Fruit fly (Drosophila melanogaster) whole organism, embryonic: ENCODE measurements around the gene svr.

Source experiments
- BEAF-32 ChIP-seq: fragments of 200-800 bp; sonication (Bioruptor generic); optimal IDR thresholded peaks from 3 replicates; lab custom pipeline; 2017; ENCODE audit warnings: missing biosample characterization, missing genetic modification characterization, mild to moderate bottlenecking, moderate library complexity, missing genetic modification reagents
- Bgb ChIP-seq: fragments of 200-800 bp; sonication (Bioruptor generic); IDR thresholded peaks from 2 replicates; pipeline ENCODE4 v1.3.6; 2022; ENCODE audit warnings: missing biosample characterization, missing genetic modification characterization; ENCODE audit not compliant: partially characterized antibody
- CG10321 ChIP-seq: fragments of 200-800 bp; sonication (Bioruptor generic); IDR thresholded peaks from 2 replicates; pipeline ENCODE4 v1.3.6; 2022; ENCODE audit warnings: missing biosample characterization, missing genetic modification characterization
- CG12071 ChIP-seq: fragments of 200-800 bp; sonication (Bioruptor generic); optimal IDR thresholded peaks from 3 replicates; lab custom pipeline; 2018; ENCODE audit warnings: missing biosample characterization, mild to moderate bottlenecking, missing genetic modification characterization
- CG14441 ChIP-seq: fragments of 200-800 bp; sonication (Bioruptor generic); IDR thresholded peaks from 2 replicates; pipeline ENCODE4 v1.3.6; 2022; ENCODE audit warnings: missing biosample characterization, missing genetic modification characterization
- CG15514 ChIP-seq: fragments of 200-800 bp; sonication (Bioruptor generic); optimal IDR thresholded peaks from 3 replicates; lab custom pipeline; 2017; ENCODE audit warnings: missing biosample characterization, missing genetic modification characterization, mild to moderate bottlenecking, moderate library complexity, missing genetic modification reagents
- CG16815 ChIP-seq: fragments of 200-800 bp; sonication (Bioruptor generic); optimal IDR thresholded peaks from 3 replicates; lab custom pipeline; 2017; ENCODE audit warnings: missing biosample characterization, mild to moderate bottlenecking, missing genetic modification characterization
- CG16863 ChIP-seq: fragments of 200-800 bp; sonication (Bioruptor generic); optimal IDR thresholded peaks from 3 replicates; lab custom pipeline; 2016; ENCODE audit warnings: missing biosample characterization, missing genetic modification characterization
- CG2120 ChIP-seq: fragments of 200-800 bp; sonication (Bioruptor generic); optimal IDR thresholded peaks from 3 replicates; lab custom pipeline; 2016; ENCODE audit warnings: missing biosample characterization, missing genetic modification characterization
- CG2889 ChIP-seq: fragments of 200-800 bp; sonication (Bioruptor generic); IDR thresholded peaks from 3 replicates; pipeline ENCODE4 v1.3.6; 2022; ENCODE audit warnings: missing biosample characterization, missing genetic modification characterization
- CG34224 ChIP-seq: fragments of 200-800 bp; sonication (Bioruptor generic); IDR thresholded peaks from 3 replicates; pipeline ENCODE4 v1.3.6; 2022; ENCODE audit warnings: missing biosample characterization, missing genetic modification characterization; ENCODE audit not compliant: partially characterized antibody
- CG6175 ChIP-seq: fragments of 200-800 bp; sonication (Bioruptor generic); IDR thresholded peaks from 3 replicates; pipeline ENCODE4 v1.3.6; 2022; ENCODE audit warnings: missing biosample characterization, missing genetic modification characterization
- CG6683 ChIP-seq: fragments of 200-800 bp; sonication (Bioruptor generic); optimal IDR thresholded peaks from 2 replicates; lab custom pipeline; 2017; ENCODE audit warnings: missing biosample characterization, mild to moderate bottlenecking, missing genetic modification characterization, missing genetic modification reagents
- CG7745 ChIP-seq: fragments of 200-800 bp; sonication (Bioruptor generic); optimal IDR thresholded peaks from 2 replicates; lab custom pipeline; 2018; ENCODE audit warnings: missing biosample characterization, mild to moderate bottlenecking, missing genetic modification characterization, moderate library complexity
- CG7963 ChIP-seq: fragments of 200-800 bp; sonication (Bioruptor generic); IDR thresholded peaks from 3 replicates; pipeline ENCODE4 v1.3.6; 2022; ENCODE audit warnings: missing biosample characterization, missing genetic modification characterization; ENCODE audit not compliant: partially characterized antibody
- CG8089 ChIP-seq: fragments of 200-800 bp; sonication (Bioruptor generic); optimal IDR thresholded peaks from 3 replicates; lab custom pipeline; 2016; ENCODE audit warnings: missing biosample characterization, missing genetic modification characterization
- CG8281 ChIP-seq: fragments of 200-800 bp; sonication (Bioruptor generic); optimal IDR thresholded peaks from 2 replicates; lab custom pipeline; 2018; ENCODE audit warnings: missing biosample characterization, mild to moderate bottlenecking, missing genetic modification characterization, moderate library complexity
- CG8290 ChIP-seq, 3 experiments: fragments of 200-800 bp; sonication (Bioruptor generic); optimal IDR thresholded peaks; 2 replicates each; lab custom pipeline; 2016 to 2019; ENCODE audit warnings: missing biosample characterization in 3 of 3, missing genetic modification characterization in 3 of 3, mild to moderate bottlenecking in 2 of 3, moderate library complexity in 1 of 3
- CG8924 ChIP-seq: fragments of 200-800 bp; optimal IDR thresholded peaks from 3 replicates; lab custom pipeline; 2019; ENCODE audit warnings: missing biosample characterization, mild to moderate bottlenecking, missing genetic modification characterization, moderate library complexity
- Camta ChIP-seq: fragments of 200-800 bp; sonication (Bioruptor generic); optimal IDR thresholded peaks from 2 replicates; lab custom pipeline; 2016; ENCODE audit warnings: missing biosample characterization, missing genetic modification characterization
- D19A ChIP-seq: fragments of 200-800 bp; optimal IDR thresholded peaks from 3 replicates; lab custom pipeline; 2019; ENCODE audit warnings: missing biosample characterization, mild to moderate bottlenecking, missing genetic modification characterization, moderate library complexity
- H15 ChIP-seq: fragments of 200-800 bp; sonication (Bioruptor generic); IDR thresholded peaks from 3 replicates; pipeline ENCODE4 v1.3.6; 2022; ENCODE audit warnings: missing biosample characterization, missing genetic modification characterization
- NC2β ChIP-seq: fragments of 200-800 bp; sonication (Bioruptor generic); optimal IDR thresholded peaks from 2 replicates; lab custom pipeline; 2016; ENCODE audit warnings: missing biosample characterization, missing genetic modification characterization
- NFAT ChIP-seq: fragments of 200-800 bp; sonication (Bioruptor generic); IDR thresholded peaks from 2 replicates; pipeline ENCODE4 v1.3.6; 2022; ENCODE audit warnings: missing biosample characterization, missing genetic modification characterization
- NfI ChIP-seq: fragments of 200-800 bp; sonication (Bioruptor generic); optimal IDR thresholded peaks from 3 replicates; lab custom pipeline; 2018; ENCODE audit warnings: missing biosample characterization, mild to moderate bottlenecking, missing genetic modification characterization, moderate library complexity
- Six4 ChIP-seq: fragments of 200-800 bp; sonication (Bioruptor generic); optimal IDR thresholded peaks from 2 replicates; lab custom pipeline; 2016; ENCODE audit warnings: missing biosample characterization, missing genetic modification characterization
- Ssrp ChIP-seq: fragments of 200-800 bp; sonication (Bioruptor generic); optimal IDR thresholded peaks from 2 replicates; lab custom pipeline; 2018; ENCODE audit warnings: missing biosample characterization, mild to moderate bottlenecking, missing genetic modification characterization, moderate library complexity
- Taf1 ChIP-seq: fragments of 200-800 bp; sonication (Bioruptor generic); IDR thresholded peaks from 2 replicates; pipeline ENCODE4 v1.3.6; 2022; ENCODE audit warnings: missing biosample characterization, missing genetic modification characterization
- crc ChIP-seq: fragments of 200-800 bp; sonication (Bioruptor generic); optimal IDR thresholded peaks from 2 replicates; lab custom pipeline; 2016; ENCODE audit warnings: missing biosample characterization, missing genetic modification characterization
- crol ChIP-seq: fragments of 200-800 bp; sonication (Bioruptor generic); IDR thresholded peaks from 2 replicates; pipeline ENCODE4 v1.3.6; 2022; ENCODE audit warnings: missing biosample characterization, missing genetic modification characterization
- cwo ChIP-seq: fragments of 200-800 bp; sonication (Bioruptor generic); optimal IDR thresholded peaks from 3 replicates; lab custom pipeline; 2017; ENCODE audit warnings: missing biosample characterization, missing genetic modification characterization, mild to moderate bottlenecking, moderate library complexity, missing genetic modification reagents
- esg ChIP-seq: fragments of 200-800 bp; sonication (Bioruptor generic); conservative IDR thresholded peaks from 2 replicates; pipeline ENCODE4 v1.3.6; 2022; ENCODE audit warnings: missing biosample characterization, missing genetic modification characterization
- gem ChIP-seq: fragments of 200-800 bp; sonication (Bioruptor generic); optimal IDR thresholded peaks from 2 replicates; lab custom pipeline; 2019; ENCODE audit warnings: missing biosample characterization, mild to moderate bottlenecking, missing genetic modification characterization, moderate library complexity
- hb ChIP-seq: fragments of 200-800 bp; sonication (Bioruptor generic); IDR thresholded peaks from 3 replicates; pipeline ENCODE4 v1.3.6; 2022; ENCODE audit warnings: missing biosample characterization, missing genetic modification characterization; ENCODE audit not compliant: partially characterized antibody
- hkb ChIP-seq, 2 experiments: fragments of 200-800 bp in 1 of 2; fragments of >200 bp in 1 of 2; sonication (Bioruptor generic) in 1 of 2; IDR thresholded peaks in 1 of 2; optimal IDR thresholded peaks in 1 of 2; 2 replicates each; pipeline versions ENCODE4 v1.3.6 to Lab custom; 2017 to 2022; ENCODE audit warnings: missing biosample characterization in 1 of 2, missing genetic modification characterization in 1 of 2
- ken ChIP-seq: fragments of 200-800 bp; sonication (Bioruptor generic); IDR thresholded peaks from 3 replicates; pipeline ENCODE4 v1.3.6; 2022; ENCODE audit warnings: missing biosample characterization, missing genetic modification characterization
- kni ChIP-seq: fragments of 200-800 bp; sonication (Bioruptor generic); optimal IDR thresholded peaks from 3 replicates; lab custom pipeline; 2017; ENCODE audit warnings: mild to moderate bottlenecking, missing biosample characterization, missing genetic modification reagents, missing genetic modification characterization
- lov ChIP-seq, 2 experiments: fragments of 200-800 bp in 1 of 2; fragments of >200 bp in 1 of 2; sonication (Bioruptor generic) in 1 of 2; IDR thresholded peaks in 1 of 2; optimal IDR thresholded peaks in 1 of 2; 2 replicates in 1 of 2; 3 replicates in 1 of 2; pipeline versions ENCODE4 v1.3.6 to Lab custom; 2017 to 2022; ENCODE audit warnings: missing biosample characterization in 1 of 2, missing genetic modification characterization in 1 of 2
- nerfin-1 ChIP-seq: fragments of 200-800 bp; sonication (Bioruptor generic); optimal IDR thresholded peaks from 3 replicates; lab custom pipeline; 2019; ENCODE audit warnings: missing biosample characterization, mild to moderate bottlenecking, missing genetic modification characterization, moderate library complexity
- oc ChIP-seq: fragments of 200-800 bp; sonication (Bioruptor generic); optimal IDR thresholded peaks from 2 replicates; lab custom pipeline; 2018; ENCODE audit warnings: missing biosample characterization, mild to moderate bottlenecking, missing genetic modification characterization, moderate library complexity
- pnt ChIP-seq: fragments of 200-800 bp; sonication (Bioruptor generic); optimal IDR thresholded peaks from 3 replicates; lab custom pipeline; 2016; ENCODE audit warnings: missing biosample characterization, missing genetic modification characterization
- prd ChIP-seq, 3 experiments: fragments of >200 bp in 2 of 3; fragments of 200-800 bp in 1 of 3; sonication (Bioruptor generic) in 1 of 3; optimal IDR thresholded peaks in 2 of 3; IDR thresholded peaks in 1 of 3; 2 replicates in 2 of 3; 3 replicates in 1 of 3; pipeline versions ENCODE4 v1.3.6 to Lab custom; 2017 to 2022; ENCODE audit warnings: missing biosample characterization in 1 of 3, missing genetic modification characterization in 1 of 3
- sens-2 ChIP-seq: fragments of 200-800 bp; sonication (Bioruptor generic); IDR thresholded peaks from 2 replicates; pipeline ENCODE4 v1.3.6; 2022; ENCODE audit warnings: missing biosample characterization, missing genetic modification characterization
- sqz ChIP-seq: fragments of 200-800 bp; sonication (Bioruptor generic); optimal IDR thresholded peaks from 3 replicates; lab custom pipeline; 2018; ENCODE audit warnings: missing biosample characterization, mild to moderate bottlenecking, missing genetic modification characterization
- tap ChIP-seq: fragments of 200-800 bp; optimal IDR thresholded peaks from 3 replicates; lab custom pipeline; 2019; ENCODE audit warnings: missing biosample characterization, mild to moderate bottlenecking, missing genetic modification characterization, moderate library complexity
- toy ChIP-seq: fragments of 200-800 bp; sonication (Bioruptor generic); IDR thresholded peaks from 2 replicates; pipeline ENCODE4 v1.3.6; 2022; ENCODE audit warnings: missing biosample characterization, missing genetic modification characterization
- unc-4 ChIP-seq: fragments of 200-800 bp; sonication (Bioruptor generic); IDR thresholded peaks from 2 replicates; pipeline ENCODE4 v1.3.6; 2022; ENCODE audit warnings: missing biosample characterization, missing genetic modification characterization; ENCODE audit not compliant: partially characterized antibody

Gene svr

DNA sequence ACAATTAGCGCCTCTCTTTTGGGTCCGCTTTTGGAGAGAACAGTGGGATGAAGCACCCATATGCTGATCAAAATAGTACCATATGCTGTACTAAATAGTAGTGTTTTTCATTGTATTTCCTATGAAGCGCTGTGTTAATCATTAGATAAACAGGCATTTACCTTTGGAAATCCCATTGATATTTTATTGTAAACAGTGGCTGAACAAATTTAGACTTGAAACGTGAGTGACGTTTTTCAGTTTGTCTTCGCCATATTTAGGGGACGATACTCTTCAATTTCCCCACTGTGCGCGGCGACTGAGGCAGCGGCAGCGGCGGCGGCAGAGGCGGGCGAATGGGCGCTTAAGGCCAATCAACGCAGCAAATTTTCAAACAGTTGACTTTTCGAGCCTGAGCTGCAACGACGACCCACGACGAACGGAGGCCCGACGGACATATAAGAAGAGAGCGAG, 3.4 kb downstream of the svr start (continued):
- TF ChIP-seq CG8924 (tag; lab: Kevin White, UChicago) (peak; percentile 86), CG10321 (GFP tag; lab: Robert Waterston, UW) (no peak), sqz (GFP tag; lab: Kevin White, UChicago) (peak; percentile 64), BEAF-32 (no peak), CG16815 (GFP tag; lab: Kevin White, UChicago) (peak; percentile 57), esg (GFP tag; lab: Robert Waterston, UW) (peak; percentile 23; the same call in 1 of the 2 replicates), nerfin-1 (peak; percentile 74), H15 (GFP tag; lab: Robert Waterston, UW) (peak; percentile 63; the same call in 1 of the 3 replicates), CG8290 (GFP tag; optimal IDR thresholded peaks at IDR 0.05; lab: Kevin White, UChicago) (peak; percentile 57), CG8290 (tag; optimal IDR thresholded peaks at IDR 0.05; lab: Kevin White, UChicago) (peak; percentile 0 to 84), crc (GFP tag; lab: Kevin White, UChicago) (peak; percentile 67), oc (tag; lab: Kevin White, UChicago) (no peak), CG34224 (GFP tag; lab: Robert Waterston, UW) (no peak), ken (GFP tag; lab: Robert Waterston, UW) (0 out of 3 replicates have a peak, but pooled peaks have one; percentile 64), tap (tag; lab: Kevin White, UChicago) (peak; percentile 80), CG2120 (GFP tag; lab: Kevin White, UChicago) (peak; percentile 92), pnt (GFP tag; lab: Kevin White, UChicago) (peak; percentile 64), Bgb (GFP tag; lab: Robert Waterston, UW) (no peak; the same call in 1 of the 2 replicates), NC2β (GFP tag; lab: Kevin White, UChicago) (peak; percentile 59), lov (optimal IDR thresholded peaks at IDR 0.05; lab: Kevin White, UChicago) (no peak), lov (GFP tag; IDR thresholded peaks at IDR 0.05; lab: Robert Waterston, UW) (no peak), CG14441 (GFP tag; lab: Robert Waterston, UW) (peak; percentile 68), NFAT (GFP tag; lab: Robert Waterston, UW) (peak; percentile 36; the same call in 1 of the 2 replicates), Ssrp (tag; lab: Kevin White, UChicago) (peak; percentile 55), hb (GFP tag; lab: Robert Waterston, UW) (no peak), CG6683 (GFP tag; lab: Kevin White, UChicago) (peak; percentile 80), CG15514 (peak; percentile 86), cwo (GFP tag; lab: Kevin White, UChicago) (peak; percentile 88), Camta (peak; percentile 68), Taf1 (GFP tag; lab: Robert Waterston, UW) (peak; percentile 46; the same call in 1 of the 2 replicates), gem (peak; percentile 87), prd (optimal IDR thresholded peaks at IDR 0.05; lab: Kevin White, UChicago) (no peak), prd (GFP tag; IDR thresholded peaks at IDR 0.05; lab: Robert Waterston, UW) (peak; percentile 72), CG8281 (tag; lab: Kevin White, UChicago) (peak; percentile 65), CG6175 (GFP tag; lab: Robert Waterston, UW) (peak; percentile 54; the same call in 1 of the 3 replicates), toy (GFP tag; lab: Robert Waterston, UW) (no peak; the same call in 1 of the 2 replicates), kni (GFP tag; lab: Kevin White, UChicago) (peak; percentile 82), sens-2 (GFP tag; lab: Robert Waterston, UW) (no peak), CG7963 (no peak), CG2889 (GFP tag; lab: Robert Waterston, UW) (0 out of 3 replicates have a peak, but pooled peaks have one; percentile 54), unc-4 (no peak), CG8089 (peak; percentile 71), crol (GFP tag; lab: Robert Waterston, UW) (no peak), NfI (peak; percentile 84), D19A (tag; lab: Kevin White, UChicago) (peak; percentile 72), CG12071 (peak; percentile 86), CG7745 (no peak), CG16863 (GFP tag; lab: Kevin White, UChicago) (peak; percentile 70), hkb (optimal IDR thresholded peaks at IDR 0.05; lab: Kevin White, UChicago) (no peak), hkb (GFP tag; IDR thresholded peaks at IDR 0.05; lab: Robert Waterston, UW) (peak; percentile 79), Six4 (GFP tag; lab: Kevin White, UChicago) (peak; percentile 75)
